Worm (Caenorhabditis elegans) whole organism, L4 larva: ENCODE measurements around the gene ddx-23.

Experiments used
- F44E2.7 ChIP-seq: fragments of 200-800 bp; sonication (Bioruptor generic); IDR thresholded peaks from 2 replicates; pipeline ENCODE4 v2.1.2; 2022; ENCODE audit warnings: missing genetic modification characterization, missing compliant biosample characterization
- R02D3.7 ChIP-seq: fragments of 150-350 bp; sonication (generic microtip); optimal IDR thresholded peaks from 3 replicates; lab custom pipeline; 2014; ENCODE audit warnings: missing biosample characterization, missing genetic modification characterization
- T20F7.1 ChIP-seq: fragments of 200-800 bp; sonication (Bioruptor generic); optimal IDR thresholded peaks from 2 replicates; lab custom pipeline; 2018; ENCODE audit warnings: mild to moderate bottlenecking, missing genetic modification characterization, missing compliant biosample characterization
- T26A8.4 ChIP-seq: fragments of 200-800 bp; sonication (Bioruptor generic); IDR thresholded peaks from 2 replicates; pipeline ENCODE4 v1.3.6; 2022; ENCODE audit warnings: missing genetic modification characterization, missing compliant biosample characterization
- Y105C5A.15 ChIP-seq: fragments of 200-800 bp; sonication (Bioruptor generic); IDR thresholded peaks from 2 replicates; pipeline ENCODE4 v1.3.6; 2022; ENCODE audit warnings: missing genetic modification characterization, missing compliant biosample characterization
- ZK546.5 ChIP-seq, 2 experiments: sonication (generic microtip); optimal IDR thresholded peaks; 2 replicates each; lab custom pipeline; 2017; ENCODE audit warnings: missing biosample characterization in 2 of 2, missing genetic modification characterization in 2 of 2
- aha-1 ChIP-seq: fragments of 150-350 bp; peaks from one replicate; lab custom pipeline; 2014; ENCODE audit warnings: missing biosample characterization, missing genetic modification characterization
- aly-2 ChIP-seq: sonication (generic microtip); optimal IDR thresholded peaks from 2 replicates; lab custom pipeline; 2018; ENCODE audit warnings: missing biosample characterization, missing genetic modification characterization
- ama-1 ChIP-seq: fragments of 150-350 bp; optimal IDR thresholded peaks from 2 replicates; lab custom pipeline; 2014; ENCODE audit warnings: inconsistent platforms, mixed read lengths
- arid-1 ChIP-seq: fragments of 200-800 bp; sonication (Bioruptor generic); conservative IDR thresholded peaks from 2 replicates; pipeline ENCODE4 v1.3.6; 2022; ENCODE audit warnings: missing genetic modification reagents, missing genetic modification characterization, missing compliant biosample characterization
- ceh-32 ChIP-seq: sonication (generic microtip); optimal IDR thresholded peaks from 2 replicates; lab custom pipeline; 2016; ENCODE audit warnings: mild to moderate bottlenecking, missing genetic modification characterization, missing compliant biosample characterization; ENCODE audit not compliant: poor library complexity
- ceh-82 ChIP-seq: sonication (generic microtip); optimal IDR thresholded peaks from 2 replicates; lab custom pipeline; 2017; ENCODE audit warnings: missing biosample characterization, missing genetic modification characterization
- daf-12 ChIP-seq: fragments of 150-350 bp; optimal IDR thresholded peaks from 2 replicates; lab custom pipeline; 2014; ENCODE audit warnings: missing biosample characterization, missing genetic modification reagents, missing genetic modification characterization
- daf-16 ChIP-seq, 3 experiments: sonication (generic microtip); optimal IDR thresholded peaks; 2 replicates each; lab custom pipeline; 2016 to 2017; ENCODE audit warnings: missing genetic modification characterization in 3 of 3, missing genetic modification reagents in 3 of 3, mild to moderate bottlenecking in 2 of 3, missing compliant biosample characterization in 2 of 3, missing biosample characterization in 1 of 3, moderate library complexity in 1 of 3
- daf-8 ChIP-seq: fragments of 200-800 bp; sonication (Bioruptor generic); IDR thresholded peaks from 2 replicates; pipeline ENCODE4 v1.3.6; 2022; ENCODE audit warnings: missing genetic modification characterization, missing compliant biosample characterization
- dmd-6 ChIP-seq: fragments of 200-800 bp; sonication (Bioruptor generic); IDR thresholded peaks from 2 replicates; pipeline ENCODE4 v1.3.6; 2022; ENCODE audit warnings: missing genetic modification reagents, missing genetic modification characterization, missing compliant biosample characterization
- dmd-8 ChIP-seq: fragments of 200-800 bp; sonication (Bioruptor generic); IDR thresholded peaks from 2 replicates; pipeline ENCODE4 v1.3.6; 2022; ENCODE audit warnings: missing genetic modification characterization, missing compliant biosample characterization
- dmd-9 ChIP-seq: fragments of 200-800 bp; sonication (Bioruptor generic); IDR thresholded peaks from 2 replicates; pipeline ENCODE4 v1.3.6; 2022; ENCODE audit warnings: missing genetic modification reagents, missing genetic modification characterization, missing compliant biosample characterization
- dpl-1 ChIP-seq: fragments of 150-350 bp; optimal IDR thresholded peaks from 2 replicates; lab custom pipeline; 2014; ENCODE audit warnings: missing biosample characterization, missing genetic modification reagents, missing genetic modification characterization
- duxl-1 ChIP-seq: sonication (generic microtip); optimal IDR thresholded peaks from 2 replicates; lab custom pipeline; 2016; ENCODE audit warnings: mild to moderate bottlenecking, missing genetic modification characterization, moderate library complexity, missing compliant biosample characterization; ENCODE audit not compliant: poor library complexity
- dve-1 ChIP-seq: sonication (generic microtip); optimal IDR thresholded peaks from 2 replicates; lab custom pipeline; 2017; ENCODE audit warnings: antibody characterized with exemption, mild to moderate bottlenecking, missing genetic modification characterization, missing compliant biosample characterization; ENCODE audit not compliant: insufficient read depth
- egl-27 ChIP-seq: sonication (generic microtip); optimal IDR thresholded peaks from 3 replicates; lab custom pipeline; 2017; ENCODE audit warnings: missing biosample characterization, missing genetic modification reagents, missing genetic modification characterization
- egl-43 ChIP-seq: fragments of 200-800 bp; sonication (Bioruptor generic); IDR thresholded peaks from 2 replicates; pipeline ENCODE4 v1.3.6; 2022; ENCODE audit warnings: missing genetic modification reagents, missing genetic modification characterization, missing compliant biosample characterization
- fkh-10 ChIP-seq: fragments of 150-350 bp; optimal IDR thresholded peaks from 2 replicates; lab custom pipeline; 2014; ENCODE audit warnings: missing biosample characterization, missing genetic modification reagents, missing genetic modification characterization
- hif-1 ChIP-seq, 2 experiments: sonication (generic microtip); optimal IDR thresholded peaks; 2 replicates each; lab custom pipeline; 2016 to 2017; ENCODE audit warnings: missing compliant biosample characterization in 2 of 2, missing genetic modification characterization in 2 of 2, missing genetic modification reagents in 2 of 2, missing genotype in 2 of 2, mild to moderate bottlenecking in 1 of 2
- hlh-11 ChIP-seq: fragments of 200-800 bp; sonication (Bioruptor generic); optimal IDR thresholded peaks from 2 replicates; lab custom pipeline; 2018; ENCODE audit warnings: mild to moderate bottlenecking, missing genetic modification characterization, missing compliant biosample characterization
- hlh-30 ChIP-seq: sonication (generic microtip); optimal IDR thresholded peaks from 2 replicates; lab custom pipeline; 2017; ENCODE audit warnings: antibody characterized with exemption, mild to moderate bottlenecking, missing genetic modification characterization, missing compliant biosample characterization; ENCODE audit not compliant: insufficient read depth
- lin-13 ChIP-seq: fragments of 150-350 bp; optimal IDR thresholded peaks from 2 replicates; lab custom pipeline; 2014; ENCODE audit warnings: missing biosample characterization, missing genetic modification reagents, missing genetic modification characterization
- lir-3 ChIP-seq: sonication (generic microtip); optimal IDR thresholded peaks from 2 replicates; lab custom pipeline; 2016; ENCODE audit warnings: mild to moderate bottlenecking, missing genetic modification characterization, missing compliant biosample characterization
- lsy-2 ChIP-seq, 2 experiments: fragments of 150-350 bp in 1 of 2; sonication (generic microtip) in 1 of 2; optimal IDR thresholded peaks; 2 replicates each; lab custom pipeline; 2014 to 2017; ENCODE audit warnings: missing biosample characterization in 2 of 2, missing genetic modification characterization in 2 of 2
- mdl-1 ChIP-seq, 2 experiments: fragments of 150-350 bp in 1 of 2; sonication (generic microtip) in 1 of 2; optimal IDR thresholded peaks; 2 replicates each; lab custom pipeline; 2014 to 2017; ENCODE audit warnings: missing biosample characterization in 2 of 2, missing genetic modification characterization in 2 of 2
- mep-1 ChIP-seq: fragments of 150-350 bp; sonication (generic microtip); optimal IDR thresholded peaks from 3 replicates; lab custom pipeline; 2014; ENCODE audit warnings: missing biosample characterization, missing genetic modification characterization
- mes-2 ChIP-seq: sonication (generic microtip); optimal IDR thresholded peaks from 2 replicates; lab custom pipeline; 2016; ENCODE audit warnings: missing genotype, mild to moderate bottlenecking, missing genetic modification characterization, missing compliant biosample characterization; ENCODE audit not compliant: poor library complexity, severe bottlenecking
- mxl-3 ChIP-seq: fragments of 200-800 bp; sonication (Bioruptor generic); optimal IDR thresholded peaks from 2 replicates; lab custom pipeline; 2018; ENCODE audit warnings: mild to moderate bottlenecking, missing genetic modification characterization, missing compliant biosample characterization
- nhr-102 ChIP-seq: sonication (generic microtip); optimal IDR thresholded peaks from 2 replicates; lab custom pipeline; 2016; ENCODE audit warnings: mild to moderate bottlenecking, missing genetic modification characterization, moderate library complexity, missing compliant biosample characterization
- nhr-11 ChIP-seq: fragments of 150-350 bp; optimal IDR thresholded peaks from 2 replicates; lab custom pipeline; 2014; ENCODE audit warnings: missing biosample characterization, missing genetic modification characterization
- nhr-28 ChIP-seq: fragments of 150-350 bp; optimal IDR thresholded peaks from 2 replicates; lab custom pipeline; 2014; ENCODE audit warnings: missing biosample characterization, missing genetic modification characterization
- nhr-42 ChIP-seq: fragments of 200-800 bp; sonication (Bioruptor generic); IDR thresholded peaks from 2 replicates; pipeline ENCODE4 v1.3.6; 2022; ENCODE audit warnings: missing genetic modification characterization, missing compliant biosample characterization
- nhr-48 ChIP-seq: sonication (generic microtip); optimal IDR thresholded peaks from 2 replicates; lab custom pipeline; 2016; ENCODE audit warnings: mild to moderate bottlenecking, missing genetic modification characterization, missing compliant biosample characterization
- rbr-2 ChIP-seq: sonication (generic microtip); optimal IDR thresholded peaks from 2 replicates; lab custom pipeline; 2016; ENCODE audit warnings: missing genotype, missing genetic modification characterization, missing compliant biosample characterization
- sdz-12 ChIP-seq: fragments of 200-800 bp; sonication (Bioruptor generic); optimal IDR thresholded peaks from 2 replicates; lab custom pipeline; 2018; ENCODE audit warnings: mild to moderate bottlenecking, missing genetic modification characterization, missing compliant biosample characterization
- snpc-1.2 ChIP-seq: fragments of 200-800 bp; sonication (Bioruptor generic); IDR thresholded peaks from 2 replicates; pipeline ENCODE4 v1.3.6; 2022; ENCODE audit warnings: missing genetic modification reagents, missing genetic modification characterization, missing compliant biosample characterization
- spr-3 ChIP-seq: fragments of 200-800 bp; sonication (Bioruptor generic); optimal IDR thresholded peaks from 2 replicates; lab custom pipeline; 2018; ENCODE audit warnings: mild to moderate bottlenecking, missing genetic modification characterization, missing compliant biosample characterization
- tra-1 ChIP-seq: fragments of 200-800 bp; sonication (Bioruptor generic); IDR thresholded peaks from 2 replicates; pipeline ENCODE4 v1.3.6; 2022; ENCODE audit warnings: missing genetic modification reagents, missing genetic modification characterization, missing compliant biosample characterization
- unc-62 ChIP-seq, 3 experiments: fragments of 150-350 bp in 1 of 3; sonication (generic microtip); optimal IDR thresholded peaks in 2 of 3; peaks in 1 of 3; 1 replicate in 1 of 3; 2 replicates in 2 of 3; lab custom pipeline; 2014 to 2017; ENCODE audit warnings: missing biosample characterization in 3 of 3, missing genetic modification characterization in 3 of 3, missing genetic modification reagents in 3 of 3, missing genotype in 1 of 3
- vab-7 ChIP-seq: fragments of 200-800 bp; sonication (Bioruptor generic); IDR thresholded peaks from 2 replicates; pipeline ENCODE4 v1.3.6; 2022; ENCODE audit warnings: missing genetic modification reagents, missing genetic modification characterization, missing compliant biosample characterization
- zip-2 ChIP-seq: fragments of 150-350 bp; optimal IDR thresholded peaks from 2 replicates; lab custom pipeline; 2014; ENCODE audit warnings: missing biosample characterization, missing genetic modification characterization
- ztf-7 ChIP-seq: fragments of 150-350 bp; optimal IDR thresholded peaks from 2 replicates; lab custom pipeline; 2014; ENCODE audit warnings: missing biosample characterization, missing genetic modification characterization

The ddx-23 gene

DNA sequence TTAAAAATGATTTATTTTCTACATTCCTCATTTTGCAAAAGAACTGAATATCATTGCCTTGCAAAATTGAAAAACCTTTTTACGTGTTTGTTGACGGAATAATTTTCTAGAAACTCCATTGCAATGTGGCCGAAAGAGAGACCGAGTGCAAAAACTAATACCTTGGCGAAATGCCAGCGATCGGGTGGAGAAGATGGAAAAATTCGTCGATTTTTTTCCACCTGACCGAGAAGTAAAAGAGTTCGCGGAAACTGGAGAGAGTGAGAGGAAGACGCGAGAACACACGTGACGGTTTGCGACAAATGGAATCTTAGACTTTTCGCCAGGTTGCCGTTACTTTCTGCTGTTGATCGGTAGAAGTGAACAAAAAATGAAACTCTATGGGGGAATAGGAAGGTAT, 11.4 kb downstream of the ddx-23 start:
- TF ChIP-seq dmd-6 (GFP tag; lab: Robert Waterston, UW) (peak; percentile 65), nhr-28 (tag; lab: Kevin White, UChicago) (peak; percentile 76), daf-12 (no peak), daf-8 (GFP tag; lab: Robert Waterston, UW) (no peak), zip-2 (tag; lab: Kevin White, UChicago) (no peak), ama-1 (lab: Kevin White, UChicago) (peak; percentile 2), Y105C5A.15 (GFP tag; lab: Robert Waterston, UW) (no peak), dmd-9 (GFP tag; lab: Robert Waterston, UW) (no peak), spr-3 (GFP tag; lab: Kevin White, UChicago) (no peak), F44E2.7 (GFP tag; lab: Robert Waterston, UW) (no peak), rbr-2 (no peak), lir-3 (tag; lab: Kevin White, UChicago) (no peak), mxl-3 (peak; percentile 67), nhr-48 (tag; lab: Kevin White, UChicago) (peak; percentile 33), dve-1 (peak; percentile 53), vab-7 (GFP tag; lab: Robert Waterston, UW) (no peak), lsy-2 (tag; optimal IDR thresholded peaks at IDR 0.05; lab: Kevin White, UChicago) (peak in 1 of 2 experiments; percentile 59), mdl-1 (tag; optimal IDR thresholded peaks at IDR 0.05; lab: Kevin White, UChicago) (peak; percentile 7 to 83), dmd-8 (no peak), duxl-1 (no peak), aly-2 (tag; lab: Kevin White, UChicago) (no peak), ceh-82 (tag; lab: Kevin White, UChicago) (no peak), ZK546.5 (tag; optimal IDR thresholded peaks at IDR 0.05; lab: Kevin White, UChicago) (no peak), tra-1 (GFP tag; lab: Robert Waterston, UW) (no peak), dpl-1 (GFP tag; lab: Kevin White, UChicago) (peak; percentile 6), R02D3.7 (tag; lab: Kevin White, UChicago) (no peak), T20F7.1 (GFP tag; lab: Kevin White, UChicago) (no peak), T26A8.4 (0 out of 2 replicates have a peak, but pooled peaks have one; percentile 23), mep-1 (peak; percentile 50), hlh-11 (tag; lab: Kevin White, UChicago) (peak; percentile 71), snpc-1.2 (no peak), nhr-11 (tag; lab: Kevin White, UChicago) (peak; percentile 74), hlh-30 (tag; lab: Kevin White, UChicago) (peak; percentile 86)
- TF ChIP-seq, all 104 proteins: peak for 14

ce11 chrIII:5840815-5841573, 12.1 kb downstream of the ddx-23 start:
- TF ChIP-seq egl-27 (tag; lab: Kevin White, UChicago), result no peak
- TF ChIP-seq zip-2 (tag; lab: Kevin White, UChicago), result no peak
- no peak for TF ChIP-seq egl-43
- no peak for TF ChIP-seq ztf-7
- TF ChIP-seq fkh-10 (GFP tag; lab: Kevin White, UChicago), result no peak
- TF ChIP-seq hif-1 (tag; optimal IDR thresholded peaks at IDR 0.05; lab: Kevin White, UChicago), result no peak
- TF ChIP-seq unc-62 (GFP tag; optimal IDR thresholded peaks at IDR 0.05 in 1 of 2; lab: Kevin White, UChicago), result peak in 1 of 2 experiments; percentile 52
- TF ChIP-seq unc-62 (tag; optimal IDR thresholded peaks at IDR 0.05; lab: Kevin White, UChicago), result no peak
- peak; percentile 47 for TF ChIP-seq aha-1 (tag; lab: Kevin White, UChicago)
- TF ChIP-seq nhr-11 (tag; lab: Kevin White, UChicago), result no peak
- no peak for TF ChIP-seq daf-16 (GFP tag; optimal IDR thresholded peaks at IDR 0.05; lab: Kevin White, UChicago)
- peak; percentile 7 for TF ChIP-seq daf-16 (tag; optimal IDR thresholded peaks at IDR 0.05; lab: Kevin White, UChicago)
- TF ChIP-seq dpl-1 (GFP tag; lab: Kevin White, UChicago), result no peak
- no peak for TF ChIP-seq lin-13 (GFP tag; lab: Kevin White, UChicago)
- no peak for TF ChIP-seq nhr-102 (tag; lab: Kevin White, UChicago)
- no peak for TF ChIP-seq tra-1 (GFP tag; lab: Robert Waterston, UW)
- TF ChIP-seq mes-2 (tag; lab: Kevin White, UChicago), result no peak
- TF ChIP-seq sdz-12, result no peak
- no peak for TF ChIP-seq ceh-32 (tag; lab: Kevin White, UChicago)
- TF ChIP-seq dmd-6 (GFP tag; lab: Robert Waterston, UW), result peak; percentile 64
- TF ChIP-seq nhr-42, result no peak
- TF ChIP-seq hlh-11 (tag; lab: Kevin White, UChicago), result no peak
- no peak for TF ChIP-seq arid-1 (GFP tag; lab: Robert Waterston, UW)
